Worm (Caenorhabditis elegans): Measurements from ENCODE around the gene pmt-2.

The pmt-2 gene

ce11 chrV:4615802-4616201, 12.6 kb upstream of the pmt-2 start, which contains the start of the genes Y61A9LA.10 and F54D11.4:
Gene Y61A9LA.10 (minus strand): TSS chrV:4615817.
Gene F54D11.4 (plus strand): TSS chrV:4616151.
- no peak for TF ChIP-seq ama-1 (optimal IDR thresholded peaks at IDR 0.05)
- no peak for TF ChIP-seq ama-1 (GFP tag; optimal IDR thresholded peaks at IDR 0.05)
- TF ChIP-seq lin-35 (GFP tag; optimal IDR thresholded peaks at IDR 0.05), result peak in 1 of 3 experiments; percentile 73
- no peak for TF ChIP-seq ets-4 (GFP tag; optimal IDR thresholded peaks at IDR 0.05)
- peak; percentile 44 for TF ChIP-seq dpl-1 (GFP tag; optimal IDR thresholded peaks at IDR 0.05)
- TF ChIP-seq aptf-3 (GFP tag; IDR thresholded peaks at IDR 0.05), result no peak
- no peak for TF ChIP-seq unc-130 (GFP tag; optimal IDR thresholded peaks at IDR 0.05)
- peak; percentile 61 for TF ChIP-seq F23B12.7 (tag; optimal IDR thresholded peaks at IDR 0.05; ENCODE audit: insufficient read depth)
- no peak for TF ChIP-seq F37B4.10 (GFP tag; IDR thresholded peaks at IDR 0.05)
- TF ChIP-seq nhr-90 (tag; optimal IDR thresholded peaks at IDR 0.05), result no peak
- no peak for TF ChIP-seq K11D2.4 (GFP tag; IDR thresholded peaks at IDR 0.05)
- TF ChIP-seq F33H1.4 (GFP tag; IDR thresholded peaks at IDR 0.05), result peak; percentile 45; the same call in 1 of the 2 replicates
- peak; percentile 36 for TF ChIP-seq attf-5 (GFP tag; optimal IDR thresholded peaks at IDR 0.05)
- TF ChIP-seq snpc-3.4 (tag; optimal IDR thresholded peaks at IDR 0.05), result peak; percentile 39
- TF ChIP-seq ceh-40 (GFP tag; IDR thresholded peaks at IDR 0.05), result no peak
- peak; percentile 27 for TF ChIP-seq him-1 (tag; optimal IDR thresholded peaks at IDR 0.05)
- 0 out of 2 replicates have a peak, but pooled peaks have one; percentile 9 for TF ChIP-seq hmg-1.2 (GFP tag; IDR thresholded peaks at IDR 0.05)
- peak; percentile 1 for TF ChIP-seq repo-1 (tag; optimal IDR thresholded peaks at IDR 0.05)
- TF ChIP-seq xnd-1 (tag; optimal IDR thresholded peaks at IDR 0.05), result peak; percentile 42
- TF ChIP-seq efl-1 (GFP tag; optimal IDR thresholded peaks at IDR 0.05), result peak; percentile 67
- no peak for TF ChIP-seq snpc-4 (GFP tag; optimal IDR thresholded peaks at IDR 0.05)
- peak in 1 of 4 experiments; percentile 44 for TF ChIP-seq snpc-4 (tag; optimal IDR thresholded peaks at IDR 0.05)
- TF ChIP-seq snpc-1.3 (tag; optimal IDR thresholded peaks at IDR 0.05; ENCODE audit: insufficient read depth), result peak; percentile 40
- TF ChIP-seq ztf-18 (tag; optimal IDR thresholded peaks at IDR 0.05), result peak; percentile 93
- 0 out of 2 replicates have a peak, but pooled peaks have one; percentile 26 for TF ChIP-seq B0336.3 (GFP tag; IDR thresholded peaks at IDR 0.05)
- TF ChIP-seq lsl-1 (GFP tag; optimal IDR thresholded peaks at IDR 0.05), result peak; percentile 49
- 0 out of 2 replicates have a peak, but pooled peaks have one; percentile 34 for TF ChIP-seq D2030.7 (GFP tag; IDR thresholded peaks at IDR 0.05)
- peak; percentile 80 for TF ChIP-seq madf-6 (GFP tag; IDR thresholded peaks at IDR 0.05)
- TF ChIP-seq cebp-1 (GFP tag; IDR thresholded peaks at IDR 0.05), result no peak
- TF ChIP-seq cebp-1 (tag; optimal IDR thresholded peaks at IDR 0.05), result peak; percentile 57
- TF ChIP-seq lin-40 (tag; optimal IDR thresholded peaks at IDR 0.05), result peak; percentile 46
- peak; percentile 47 for TF ChIP-seq lin-54 (GFP tag; optimal IDR thresholded peaks at IDR 0.05)
- 0 out of 2 replicates have a peak, but pooled peaks have one; percentile 15 for TF ChIP-seq Y53G8AR.9 (GFP tag; conservative IDR thresholded peaks at IDR 0.05)
- TF ChIP-seq mcd-1 (GFP tag; IDR thresholded peaks at IDR 0.05), result peak; percentile 66

DNA sequence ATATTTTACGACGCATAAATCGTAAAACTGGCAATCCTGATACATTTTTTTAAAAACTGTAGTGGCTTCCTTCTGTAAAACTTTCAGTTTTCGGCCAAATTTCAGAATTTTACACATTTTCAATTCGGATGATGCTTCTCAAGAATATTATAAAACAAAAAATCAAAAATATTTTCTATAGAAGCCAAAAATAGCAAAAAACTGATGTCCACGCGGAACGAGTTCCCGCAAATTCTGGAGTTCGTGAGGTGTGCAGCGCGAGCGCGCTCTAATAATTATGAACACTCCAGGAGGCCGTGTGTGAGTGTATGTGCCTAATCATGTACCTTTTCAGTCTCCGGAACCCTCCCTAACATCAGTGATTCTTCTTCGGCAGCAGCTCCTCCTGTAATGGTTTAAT, 11.1 kb upstream of the pmt-2 start, which contains the start of gene sumv-2:
sumv-2 (plus strand) TSS at position 301 of the 400 bp plus-strand sequence.
- no peak for TF ChIP-seq Y95B8A.8 (GFP tag; IDR thresholded peaks at IDR 0.05)

DNA sequence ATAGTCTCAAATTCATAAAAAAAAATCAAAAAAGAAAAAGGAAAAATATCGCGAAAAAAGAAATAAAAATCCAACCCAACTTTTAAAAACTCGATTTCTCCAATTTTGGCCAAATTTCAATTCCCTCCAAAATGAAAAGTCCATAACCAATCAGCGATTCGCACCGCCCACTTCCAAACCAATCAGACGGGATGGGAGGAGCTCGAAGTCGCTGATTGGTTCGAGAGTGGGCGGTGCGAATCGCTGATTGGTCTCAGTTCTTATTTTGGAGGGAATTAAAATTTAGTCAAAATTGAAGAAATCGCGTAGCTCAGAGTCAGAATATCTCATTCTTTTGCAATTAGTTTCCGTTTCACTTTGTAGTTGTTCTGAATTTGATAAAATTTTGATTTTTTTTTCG, 4.8 kb upstream of the pmt-2 start:
- TF ChIP-seq snpc-1.1 (tag; optimal IDR thresholded peaks at IDR 0.05; ENCODE audit: insufficient read depth), result no peak
- TF ChIP-seq C06A6.2 (GFP tag; conservative IDR thresholded peaks at IDR 0.05), result no peak
- no peak for TF ChIP-seq nhr-80 (tag; optimal IDR thresholded peaks at IDR 0.05)
- TF ChIP-seq nfya-2 (GFP tag; IDR thresholded peaks at IDR 0.05), result no peak
- TF ChIP-seq efl-1 (GFP tag; optimal IDR thresholded peaks at IDR 0.05), result no peak
- TF ChIP-seq ets-4 (GFP tag; optimal IDR thresholded peaks at IDR 0.05), result no peak
- TF ChIP-seq egrh-3 (GFP tag; IDR thresholded peaks at IDR 0.05), result no peak
- TF ChIP-seq K11D2.4 (GFP tag; IDR thresholded peaks at IDR 0.05), result no peak
- no peak for TF ChIP-seq F55B11.4 (tag; optimal IDR thresholded peaks at IDR 0.05; ENCODE audit: borderline replicate concordance, insufficient read depth)
- TF ChIP-seq fkh-3 (tag; optimal IDR thresholded peaks at IDR 0.05), result no peak

Data from whole organism, young adult.